Fruit fly (Drosophila melanogaster) whole organism, adult: Measurements from ENCODE around the gene CG9328.

Source experiments
- CG7045 ChIP-seq: fragments of 200-800 bp; sonication (Bioruptor generic); optimal IDR thresholded peaks from 2 replicates; lab custom pipeline; 2017; ENCODE audit warnings: missing biosample characterization, mild to moderate bottlenecking, missing genetic modification characterization
- Clk ChIP-seq: fragments of 200-800 bp; sonication (Bioruptor generic); optimal IDR thresholded peaks from 2 replicates; lab custom pipeline; 2017; ENCODE audit warnings: missing biosample characterization, missing genetic modification characterization

dm6 chr2L:20806619-20807018 is 9.1 kb downstream of the CG9328 start:
- no peak for TF ChIP-seq Clk (GFP tag; lab: Kevin White, UChicago)
- no peak for TF ChIP-seq CG7045 (GFP tag; lab: Kevin White, UChicago)
